Worm (Caenorhabditis elegans) whole organism, late embryonic: ENCODE measurements around the gene R07B7.12.

ENCODE experiments used
- C08G9.2 ChIP-seq: sonication (generic microtip); optimal IDR thresholded peaks from 2 replicates; lab custom pipeline; 2016; ENCODE audit warnings: mild to moderate bottlenecking, missing genetic modification characterization, moderate library complexity, missing compliant biosample characterization
- C38D4.7 ChIP-seq: fragments of 200-800 bp; sonication (Bioruptor generic); optimal IDR thresholded peaks from 2 replicates; lab custom pipeline; 2018; ENCODE audit warnings: mild to moderate bottlenecking, missing genetic modification characterization, moderate library complexity, missing compliant biosample characterization
- K02D7.2 ChIP-seq: sonication (generic microtip); optimal IDR thresholded peaks from 2 replicates; lab custom pipeline; 2017; ENCODE audit warnings: mild to moderate bottlenecking, missing genetic modification characterization, missing compliant biosample characterization
- K09A11.1 ChIP-seq: sonication (generic microtip); optimal IDR thresholded peaks from 2 replicates; lab custom pipeline; 2017; ENCODE audit warnings: antibody characterized with exemption, mild to moderate bottlenecking, missing genetic modification characterization, missing compliant biosample characterization; ENCODE audit not compliant: insufficient read depth
- Y22D7AL.16 ChIP-seq: sonication (generic microtip); optimal IDR thresholded peaks from 2 replicates; lab custom pipeline; 2016; ENCODE audit warnings: missing genetic modification characterization, missing compliant biosample characterization
- ama-1 ChIP-seq: fragments of 150-350 bp; optimal IDR thresholded peaks from 2 replicates; lab custom pipeline; 2014
- ceh-14 ChIP-seq: sonication (generic microtip); optimal IDR thresholded peaks from 2 replicates; lab custom pipeline; 2016; ENCODE audit warnings: missing genotype, missing genetic modification characterization, missing compliant biosample characterization
- ceh-18 ChIP-seq: sonication (generic microtip); optimal IDR thresholded peaks from 2 replicates; lab custom pipeline; 2016; ENCODE audit warnings: missing genetic modification characterization, missing compliant biosample characterization
- ceh-30 ChIP-seq: fragments of 150-350 bp; optimal IDR thresholded peaks from 2 replicates; lab custom pipeline; 2014; ENCODE audit warnings: missing biosample characterization, missing genetic modification characterization
- ceh-45 ChIP-seq: fragments of 200-800 bp; sonication (Bioruptor generic); IDR thresholded peaks from 2 replicates; pipeline ENCODE4 v1.3.6; 2022; ENCODE audit warnings: missing genetic modification reagents, missing genetic modification characterization, missing compliant biosample characterization
- ceh-9 ChIP-seq: sonication (generic microtip); optimal IDR thresholded peaks from 2 replicates; lab custom pipeline; 2016; ENCODE audit warnings: mild to moderate bottlenecking, missing genetic modification characterization, inconsistent platforms, missing compliant biosample characterization
- che-1 ChIP-seq: sonication (generic microtip); optimal IDR thresholded peaks from 2 replicates; lab custom pipeline; 2016; ENCODE audit warnings: mild to moderate bottlenecking, missing genetic modification characterization, missing compliant biosample characterization
- dmd-4 ChIP-seq: sonication (generic microtip); optimal IDR thresholded peaks from 2 replicates; lab custom pipeline; 2016; ENCODE audit warnings: borderline replicate concordance, missing genetic modification characterization, missing compliant biosample characterization
- elt-2 ChIP-seq: sonication (generic microtip); optimal IDR thresholded peaks from 2 replicates; lab custom pipeline; 2016; ENCODE audit warnings: missing genetic modification reagents, missing genetic modification characterization, missing compliant biosample characterization
- eyg-1 ChIP-seq: sonication (generic microtip); optimal IDR thresholded peaks from 2 replicates; lab custom pipeline; 2016; ENCODE audit warnings: missing genotype, missing genetic modification characterization, missing compliant biosample characterization
- fax-1 ChIP-seq: sonication (generic microtip); optimal IDR thresholded peaks from 2 replicates; lab custom pipeline; 2016; ENCODE audit warnings: missing genotype, missing genetic modification characterization, missing compliant biosample characterization
- fkh-6 ChIP-seq: sonication (generic microtip); optimal IDR thresholded peaks from 2 replicates; lab custom pipeline; 2016; ENCODE audit warnings: missing genetic modification characterization, missing compliant biosample characterization
- gmeb-2 ChIP-seq: sonication (generic microtip); optimal IDR thresholded peaks from 2 replicates; lab custom pipeline; 2016; ENCODE audit warnings: missing genetic modification characterization, inconsistent platforms, missing compliant biosample characterization
- hlh-13 ChIP-seq: fragments of 200-800 bp; sonication (Bioruptor generic); optimal IDR thresholded peaks from 2 replicates; lab custom pipeline; 2018; ENCODE audit warnings: mild to moderate bottlenecking, missing genetic modification characterization, missing compliant biosample characterization
- hlh-30 ChIP-seq: sonication (generic microtip); optimal IDR thresholded peaks from 2 replicates; lab custom pipeline; 2017; ENCODE audit warnings: antibody characterized with exemption, missing genetic modification characterization, missing compliant biosample characterization; ENCODE audit not compliant: insufficient read depth
- madf-2 ChIP-seq: sonication (generic microtip); optimal IDR thresholded peaks from 2 replicates; lab custom pipeline; 2017; ENCODE audit warnings: missing genetic modification characterization, missing compliant biosample characterization
- mec-3 ChIP-seq: sonication (generic microtip); optimal IDR thresholded peaks from 2 replicates; lab custom pipeline; 2016; ENCODE audit warnings: borderline replicate concordance, missing genetic modification characterization, missing compliant biosample characterization
- nfya-1 ChIP-seq: sonication (generic microtip); optimal IDR thresholded peaks from 2 replicates; lab custom pipeline; 2017; ENCODE audit warnings: missing genetic modification characterization, mild to moderate bottlenecking, missing compliant biosample characterization, antibody characterized with exemption, moderate library complexity
- npax-4 ChIP-seq: sonication (generic microtip); optimal IDR thresholded peaks from 2 replicates; lab custom pipeline; 2016; ENCODE audit warnings: missing genetic modification characterization, missing compliant biosample characterization
- pag-3 ChIP-seq: sonication (generic microtip); optimal IDR thresholded peaks from 2 replicates; lab custom pipeline; 2016; ENCODE audit warnings: missing compliant biosample characterization, missing genetic modification characterization, borderline replicate concordance
- pat-9 ChIP-seq: fragments of 200-800 bp; sonication (Bioruptor generic); optimal IDR thresholded peaks from 2 replicates; lab custom pipeline; 2018; ENCODE audit warnings: mild to moderate bottlenecking, missing genetic modification characterization, moderate library complexity, missing compliant biosample characterization
- pax-1 ChIP-seq: fragments of 150-350 bp; optimal IDR thresholded peaks from 2 replicates; lab custom pipeline; 2014; ENCODE audit warnings: missing biosample characterization, missing genetic modification characterization
- pha-4 ChIP-seq: fragments of 150-350 bp; optimal IDR thresholded peaks from 2 replicates; lab custom pipeline; 2018; ENCODE audit warnings: missing biosample characterization, missing genetic modification reagents, missing genetic modification characterization
- pros-1 ChIP-seq: fragments of 150-350 bp; optimal IDR thresholded peaks from 2 replicates; lab custom pipeline; 2014; ENCODE audit warnings: missing biosample characterization, missing genetic modification reagents, missing genetic modification characterization
- sdc-2 ChIP-seq: sonication (generic microtip); optimal IDR thresholded peaks from 2 replicates; lab custom pipeline; 2016; ENCODE audit warnings: missing genotype, missing genetic modification characterization, missing compliant biosample characterization
- sox-2 ChIP-seq: fragments of 200-800 bp; sonication (Bioruptor generic); IDR thresholded peaks from 2 replicates; pipeline ENCODE4 v1.3.6; 2022; ENCODE audit warnings: missing genetic modification reagents, missing genetic modification characterization, missing compliant biosample characterization
- tbx-2 ChIP-seq: sonication (generic microtip); optimal IDR thresholded peaks from 2 replicates; lab custom pipeline; 2016; ENCODE audit warnings: missing genetic modification characterization, missing compliant biosample characterization
- tbx-7 ChIP-seq: sonication (generic microtip); optimal IDR thresholded peaks from 2 replicates; lab custom pipeline; 2016; ENCODE audit warnings: missing genotype, missing genetic modification characterization, missing compliant biosample characterization
- ttx-3 ChIP-seq: sonication (generic microtip); optimal IDR thresholded peaks from 2 replicates; lab custom pipeline; 2016; ENCODE audit warnings: missing genetic modification reagents, missing genetic modification characterization, missing compliant biosample characterization
- unc-55 ChIP-seq: sonication (generic microtip); optimal IDR thresholded peaks from 2 replicates; lab custom pipeline; 2017; ENCODE audit warnings: missing biosample characterization, missing genetic modification reagents, missing genetic modification characterization
- zip-5 ChIP-seq: sonication (generic microtip); optimal IDR thresholded peaks from 2 replicates; lab custom pipeline; 2016; ENCODE audit warnings: missing genetic modification characterization, missing compliant biosample characterization

The R07B7.12 gene

ce11 chrV:12111452-12111851, 22.6 kb downstream of the R07B7.12 start, which contains the start of gene lhpp-1:
Gene lhpp-1 (minus strand): TSS chrV:12111805.
- TF ChIP-seq hlh-30 (tag; lab: Kevin White, UChicago) (peak; percentile 55), pros-1 (tag; lab: Kevin White, UChicago) (no peak), pag-3 (tag; lab: Kevin White, UChicago) (no peak), elt-2 (tag; lab: Kevin White, UChicago) (no peak), unc-55 (GFP tag; lab: Kevin White, UChicago) (peak; percentile 33), ceh-18 (tag; lab: Kevin White, UChicago) (no peak)
- TF ChIP-seq, all 69 proteins: peak for 2

ce11 chrV:12113726-12114125, 24.9 kb downstream of the R07B7.12 start:
- no peak for TF ChIP-seq nfya-1 (tag; lab: Kevin White, UChicago)
- TF ChIP-seq fkh-6: no peak
- TF ChIP-seq K02D7.2 (tag; lab: Kevin White, UChicago): no peak
- TF ChIP-seq pag-3 (tag; lab: Kevin White, UChicago): no peak
- TF ChIP-seq C08G9.2: no peak
- no peak for TF ChIP-seq madf-2 (tag; lab: Kevin White, UChicago)
- TF ChIP-seq pros-1 (tag; lab: Kevin White, UChicago): no peak
- TF ChIP-seq npax-4 (tag; lab: Kevin White, UChicago): no peak
- no peak for TF ChIP-seq ceh-9
- no peak for TF ChIP-seq ceh-45 (GFP tag; lab: Robert Waterston, UW)
- no peak for TF ChIP-seq mec-3
- no peak for TF ChIP-seq eyg-1 (tag; lab: Kevin White, UChicago)

- TF ChIP-seq npax-4 (tag; lab: Kevin White, UChicago) (no peak), fkh-6 (no peak), hlh-13 (GFP tag; lab: Kevin White, UChicago) (no peak), elt-2 (tag; lab: Kevin White, UChicago) (no peak)
Observed at ce11 chrV:12114693-12115092, 25.8 kb downstream of the R07B7.12 start, which contains the start of gene spin-1. Gene spin-1 (plus strand): TSS chrV:12114993.

- TF ChIP-seq Y22D7AL.16 (tag; lab: Kevin White, UChicago) (no peak), pax-1 (no peak), ama-1 (lab: Kevin White, UChicago) (no peak), ttx-3 (no peak), tbx-2 (tag; lab: Kevin White, UChicago) (no peak), gmeb-2 (tag; lab: Kevin White, UChicago) (no peak), tbx-7 (tag; lab: Kevin White, UChicago) (no peak), K09A11.1 (tag; lab: Kevin White, UChicago) (no peak), sdc-2 (no peak), ceh-14 (tag; lab: Kevin White, UChicago) (no peak), C38D4.7 (no peak), C08G9.2 (no peak), dmd-4 (tag; lab: Kevin White, UChicago) (no peak), che-1 (tag; lab: Kevin White, UChicago) (no peak)
Observed at ce11 chrV:12115150-12115549, 26.3 kb downstream of the R07B7.12 start.

- TF ChIP-seq fax-1 (tag; lab: Kevin White, UChicago): no peak
- no peak for TF ChIP-seq C08G9.2
- TF ChIP-seq ceh-30 (tag; lab: Kevin White, UChicago): no peak
- TF ChIP-seq sox-2 (GFP tag; lab: Robert Waterston, UW): no peak
- no peak for TF ChIP-seq pat-9 (tag; lab: Kevin White, UChicago)
- no peak for TF ChIP-seq zip-5 (tag; lab: Kevin White, UChicago)
- no peak for TF ChIP-seq pha-4 (tag; lab: Kevin White, UChicago)
Observed at ce11 chrV:12117567-12118053, 28.7 kb downstream of the R07B7.12 start, which contains the start of gene C13C4.8. Gene C13C4.8 (plus strand): TSS chrV:12118003.
